Worm (Caenorhabditis elegans) whole organism, L4 larva: Measurements from ENCODE around the gene snf-11.

ENCODE experiments used
- T26A8.4 ChIP-seq: fragments of 200-800 bp; sonication (Bioruptor generic); IDR thresholded peaks from 2 replicates; pipeline ENCODE4 v1.3.6; 2022; ENCODE audit warnings: missing genetic modification characterization, missing compliant biosample characterization
- Y5F2A.4 ChIP-seq: fragments of 200-800 bp; sonication (Bioruptor generic); optimal IDR thresholded peaks from 2 replicates; lab custom pipeline; 2018; ENCODE audit warnings: mild to moderate bottlenecking, missing genetic modification characterization, missing compliant biosample characterization
- aly-2 ChIP-seq: sonication (generic microtip); optimal IDR thresholded peaks from 2 replicates; lab custom pipeline; 2018; ENCODE audit warnings: missing biosample characterization, missing genetic modification characterization
- ama-1 ChIP-seq: fragments of 150-350 bp; optimal IDR thresholded peaks from 2 replicates; lab custom pipeline; 2014; ENCODE audit warnings: inconsistent platforms, mixed read lengths
- ceh-44 ChIP-seq: fragments of 200-800 bp; sonication (Bioruptor generic); IDR thresholded peaks from 2 replicates; pipeline ENCODE4 v1.3.6; 2022; ENCODE audit warnings: missing genetic modification reagents, missing genetic modification characterization, missing compliant biosample characterization
- daf-16 ChIP-seq, 3 experiments: sonication (generic microtip); optimal IDR thresholded peaks; 2 replicates each; lab custom pipeline; 2016 to 2017; ENCODE audit warnings: missing genetic modification characterization in 3 of 3, missing genetic modification reagents in 3 of 3, mild to moderate bottlenecking in 2 of 3, missing compliant biosample characterization in 2 of 3, missing biosample characterization in 1 of 3, moderate library complexity in 1 of 3
- dmd-6 ChIP-seq: fragments of 200-800 bp; sonication (Bioruptor generic); IDR thresholded peaks from 2 replicates; pipeline ENCODE4 v1.3.6; 2022; ENCODE audit warnings: missing genetic modification reagents, missing genetic modification characterization, missing compliant biosample characterization
- duxl-1 ChIP-seq: sonication (generic microtip); optimal IDR thresholded peaks from 2 replicates; lab custom pipeline; 2016; ENCODE audit warnings: mild to moderate bottlenecking, missing genetic modification characterization, moderate library complexity, missing compliant biosample characterization; ENCODE audit not compliant: poor library complexity
- hlh-30 ChIP-seq: sonication (generic microtip); optimal IDR thresholded peaks from 2 replicates; lab custom pipeline; 2017; ENCODE audit warnings: antibody characterized with exemption, mild to moderate bottlenecking, missing genetic modification characterization, missing compliant biosample characterization; ENCODE audit not compliant: insufficient read depth
- hmg-1.1 ChIP-seq: fragments of 200-800 bp; sonication (Bioruptor generic); IDR thresholded peaks from 2 replicates; pipeline ENCODE4 v1.3.6; 2022; ENCODE audit warnings: missing genetic modification reagents, missing genetic modification characterization, missing compliant biosample characterization
- lir-3 ChIP-seq: sonication (generic microtip); optimal IDR thresholded peaks from 2 replicates; lab custom pipeline; 2016; ENCODE audit warnings: mild to moderate bottlenecking, missing genetic modification characterization, missing compliant biosample characterization
- mxl-3 ChIP-seq: fragments of 200-800 bp; sonication (Bioruptor generic); optimal IDR thresholded peaks from 2 replicates; lab custom pipeline; 2018; ENCODE audit warnings: mild to moderate bottlenecking, missing genetic modification characterization, missing compliant biosample characterization
- nhr-25 ChIP-seq: sonication (generic microtip); optimal IDR thresholded peaks from 2 replicates; lab custom pipeline; 2017; ENCODE audit warnings: missing genetic modification characterization, mild to moderate bottlenecking, missing compliant biosample characterization, antibody characterized with exemption, moderate library complexity, borderline replicate concordance; ENCODE audit not compliant: insufficient read depth
- nhr-28 ChIP-seq: fragments of 150-350 bp; optimal IDR thresholded peaks from 2 replicates; lab custom pipeline; 2014; ENCODE audit warnings: missing biosample characterization, missing genetic modification characterization
- nhr-42 ChIP-seq: fragments of 200-800 bp; sonication (Bioruptor generic); IDR thresholded peaks from 2 replicates; pipeline ENCODE4 v1.3.6; 2022; ENCODE audit warnings: missing genetic modification characterization, missing compliant biosample characterization
- pqm-1 ChIP-seq: sonication (generic microtip); optimal IDR thresholded peaks from 2 replicates; lab custom pipeline; 2017; ENCODE audit warnings: missing biosample characterization, missing genetic modification characterization
- rbr-2 ChIP-seq: sonication (generic microtip); optimal IDR thresholded peaks from 2 replicates; lab custom pipeline; 2016; ENCODE audit warnings: missing genotype, missing genetic modification characterization, missing compliant biosample characterization
- spr-3 ChIP-seq: fragments of 200-800 bp; sonication (Bioruptor generic); optimal IDR thresholded peaks from 2 replicates; lab custom pipeline; 2018; ENCODE audit warnings: mild to moderate bottlenecking, missing genetic modification characterization, missing compliant biosample characterization
- unc-62 ChIP-seq, 3 experiments: fragments of 150-350 bp in 1 of 3; sonication (generic microtip); optimal IDR thresholded peaks in 2 of 3; peaks in 1 of 3; 1 replicate in 1 of 3; 2 replicates in 2 of 3; lab custom pipeline; 2014 to 2017; ENCODE audit warnings: missing biosample characterization in 3 of 3, missing genetic modification characterization in 3 of 3, missing genetic modification reagents in 3 of 3, missing genotype in 1 of 3
- zfp-3 ChIP-seq: fragments of 200-800 bp; sonication (Bioruptor generic); conservative IDR thresholded peaks from 2 replicates; pipeline ENCODE4 v1.3.6; 2022; ENCODE audit warnings: missing genetic modification reagents, missing genetic modification characterization, missing compliant biosample characterization
- ztf-11 ChIP-seq: fragments of 150-350 bp; optimal IDR thresholded peaks from 2 replicates; lab custom pipeline; 2014; ENCODE audit warnings: missing biosample characterization, missing genetic modification characterization

snf-11 gene

ce11 chrV:11268791-11269190 lies 39.5 kb downstream of the snf-11 start, which contains the start of gene str-115:
Gene str-115 (plus strand): TSS chrV:11269091.
- no peak for TF ChIP-seq nhr-42 (GFP tag; lab: Robert Waterston, UW)
- TF ChIP-seq ztf-11 (tag; lab: Kevin White, UChicago): no peak

ce11 chrV:11266681-11267080 lies 41.6 kb downstream of the snf-11 start, which contains the start of gene str-116:
Gene str-116 (plus strand): TSS chrV:11266981.
- TF ChIP-seq lir-3: no peak
- TF ChIP-seq pqm-1: no peak
- no peak for TF ChIP-seq nhr-42 (GFP tag; lab: Robert Waterston, UW)

- TF ChIP-seq hmg-1.1 (no peak), daf-16 (GFP tag; optimal IDR thresholded peaks at IDR 0.05; lab: Kevin White, UChicago) (no peak), daf-16 (tag; optimal IDR thresholded peaks at IDR 0.05; lab: Kevin White, UChicago) (no peak), dmd-6 (peak; percentile 66), mxl-3 (peak; percentile 81), unc-62 (GFP tag; optimal IDR thresholded peaks at IDR 0.05 in 1 of 2; lab: Kevin White, UChicago) (peak in 1 of 2 experiments; percentile 10), unc-62 (tag; optimal IDR thresholded peaks at IDR 0.05; lab: Kevin White, UChicago) (no peak), zfp-3 (GFP tag; lab: Robert Waterston, UW) (no peak), ceh-44 (GFP tag; lab: Robert Waterston, UW) (no peak), pqm-1 (peak; percentile 63), nhr-25 (tag; lab: Kevin White, UChicago) (no peak), nhr-28 (peak; percentile 37)
Observed at ce11 chrV:11265482-11265881, 42.8 kb downstream of the snf-11 start, which contains the start of gene cln-3.1. Gene cln-3.1 (minus strand): TSS chrV:11265652.

- TF ChIP-seq rbr-2 (tag; lab: Kevin White, UChicago): no peak
- no peak for TF ChIP-seq aly-2
- no peak for TF ChIP-seq T26A8.4 (GFP tag; lab: Robert Waterston, UW)
- TF ChIP-seq Y5F2A.4 (GFP tag; lab: Kevin White, UChicago): no peak
- no peak for TF ChIP-seq spr-3 (GFP tag; lab: Kevin White, UChicago)
Observed at ce11 chrV:11263025-11263424, 45.2 kb downstream of the snf-11 start, which contains the start of gene F07B10.4. Gene F07B10.4 (minus strand): TSS chrV:11263125.

- TF ChIP-seq duxl-1 (tag; lab: Kevin White, UChicago): no peak
Observed at ce11 chrV:11260622-11261021, 47.6 kb downstream of the snf-11 start, which contains the start of gene F07B10.7. Gene F07B10.7 (minus strand): TSS chrV:11260722.

- TF ChIP-seq hlh-30 (tag; lab: Kevin White, UChicago) (no peak), unc-62 (GFP tag; optimal IDR thresholded peaks at IDR 0.05 in 1 of 2; lab: Kevin White, UChicago) (peak in 1 of 2 experiments; percentile 7), unc-62 (tag; optimal IDR thresholded peaks at IDR 0.05; lab: Kevin White, UChicago) (no peak), ama-1 (no peak)
Observed at ce11 chrV:11258896-11259295, 49.4 kb downstream of the snf-11 start, which contains the start of gene lgc-36. Gene lgc-36 (minus strand): TSS chrV:11258996.
